Fruit fly (Drosophila melanogaster): Measurements from ENCODE around the gene CG31776.

Gene CG31776

dm6 chr2L:3478034-3478880, 8.3 kb downstream of the CG31776 start, which contains the start of gene Thor (continued):
- no peak for TF ChIP-seq N (GFP tag; optimal IDR thresholded peaks at IDR 0.05)
- TF ChIP-seq sv (GFP tag; optimal IDR thresholded peaks at IDR 0.05), result peak; percentile 71
- TF ChIP-seq Hnf4 (GFP tag; optimal IDR thresholded peaks at IDR 0.05), result peak; percentile 90

- TF ChIP-seq N (GFP tag; optimal IDR thresholded peaks at IDR 0.05) (no peak), Hnf4 (GFP tag; optimal IDR thresholded peaks at IDR 0.05) (peak; percentile 26), Jra (GFP tag; optimal IDR thresholded peaks at IDR 0.05) (peak; percentile 51), h (GFP tag; optimal IDR thresholded peaks at IDR 0.05) (peak; percentile 62), Hr83 (GFP tag; optimal IDR thresholded peaks at IDR 0.05; ENCODE audit: poor library complexity, severe bottlenecking) (peak; percentile 50), woc (GFP tag; optimal IDR thresholded peaks at IDR 0.05) (peak; percentile 53), sv (GFP tag; optimal IDR thresholded peaks at IDR 0.05) (no peak), Rel (GFP tag; optimal IDR thresholded peaks at IDR 0.05) (no peak), Rel (tag; optimal IDR thresholded peaks at IDR 0.05) (peak; percentile 78)
Observed at dm6 chr2L:3479697-3480442, 9.9 kb downstream of the CG31776 start.

DNA sequence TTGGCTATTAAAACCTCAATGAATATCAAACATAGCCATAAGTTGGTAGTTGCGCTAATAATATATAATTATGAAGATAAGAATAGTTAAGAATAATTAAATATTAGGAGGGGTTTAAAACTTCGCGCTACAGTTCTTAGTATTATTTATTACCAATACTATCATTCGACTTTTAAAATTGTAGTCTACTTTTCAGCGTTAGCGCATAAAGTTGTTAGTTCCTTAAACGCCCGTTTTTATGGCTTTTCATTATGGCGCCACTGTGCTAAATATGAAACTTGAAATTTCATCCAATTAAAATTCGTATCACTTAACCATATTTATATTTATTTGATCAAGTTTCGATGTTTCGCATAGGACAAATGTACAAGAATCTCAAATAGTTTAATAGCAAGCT, 10.5 kb downstream of the CG31776 start:
- no peak for TF ChIP-seq OdsH (GFP tag; optimal IDR thresholded peaks at IDR 0.05)
- TF ChIP-seq brk (GFP tag; optimal IDR thresholded peaks at IDR 0.05), result peak; percentile 25
- TF ChIP-seq N (GFP tag; optimal IDR thresholded peaks at IDR 0.05), result no peak
- no peak for TF ChIP-seq Dif (GFP tag; optimal IDR thresholded peaks at IDR 0.05; ENCODE audit: partially characterized antibody)
- TF ChIP-seq Myc (optimal IDR thresholded peaks at IDR 0.05), result peak; percentile 91
- peak; percentile 27 for TF ChIP-seq Hnf4 (GFP tag; optimal IDR thresholded peaks at IDR 0.05)

DNA sequence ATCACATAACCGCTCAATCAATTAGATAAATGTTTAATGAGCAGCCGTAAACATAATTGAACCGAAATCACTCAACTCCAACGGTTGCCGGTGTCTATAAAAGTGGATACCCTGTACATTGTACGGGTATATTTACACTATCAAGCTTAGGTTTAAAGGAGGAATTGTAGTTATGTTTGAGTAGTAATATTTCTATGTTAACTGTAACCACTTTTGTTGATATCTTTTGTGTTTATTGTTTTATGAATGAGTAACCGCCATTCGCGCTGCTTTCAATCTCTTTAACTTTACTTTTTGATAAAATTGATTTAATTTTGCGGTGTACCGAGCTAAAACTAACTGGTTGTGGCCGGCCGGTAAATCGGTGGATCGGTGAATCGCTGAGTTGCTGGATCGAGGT, 12.1 kb downstream of the CG31776 start:
- TF ChIP-seq CG32264 (GFP tag; optimal IDR thresholded peaks at IDR 0.05), result no peak
- TF ChIP-seq Jra (GFP tag; optimal IDR thresholded peaks at IDR 0.05), result no peak
- TF ChIP-seq dmrt93B (GFP tag; optimal IDR thresholded peaks at IDR 0.05), result no peak
- TF ChIP-seq CG9705 (GFP tag; optimal IDR thresholded peaks at IDR 0.05), result no peak
- TF ChIP-seq Myc (optimal IDR thresholded peaks at IDR 0.05), result no peak
- no peak for TF ChIP-seq Hr83 (GFP tag; optimal IDR thresholded peaks at IDR 0.05; ENCODE audit: poor library complexity, severe bottlenecking)
- no peak for TF ChIP-seq dsf (GFP tag; optimal IDR thresholded peaks at IDR 0.05; ENCODE audit: borderline replicate concordance)
- TF ChIP-seq psq (GFP tag; optimal IDR thresholded peaks at IDR 0.05), result no peak
- TF ChIP-seq h (GFP tag; optimal IDR thresholded peaks at IDR 0.05), result no peak
- TF ChIP-seq sv (GFP tag; optimal IDR thresholded peaks at IDR 0.05), result no peak
- TF ChIP-seq dl (GFP tag; optimal IDR thresholded peaks at IDR 0.05; ENCODE audit: insufficient read depth in 1 of 2, partially characterized antibody in 2 of 2), result no peak
- no peak for TF ChIP-seq br (GFP tag; optimal IDR thresholded peaks at IDR 0.05)

dm6 chr2L:3482712-3483111, 12.7 kb downstream of the CG31776 start:
- TF ChIP-seq Sp1 (GFP tag; optimal IDR thresholded peaks at IDR 0.05), result peak; percentile 18
- no peak for TF ChIP-seq GATAd (GFP tag; optimal IDR thresholded peaks at IDR 0.05)
- no peak for TF ChIP-seq Hr78 (GFP tag; optimal IDR thresholded peaks at IDR 0.05)
- peak; percentile 19 for TF ChIP-seq HLH106 (tag; optimal IDR thresholded peaks at IDR 0.05)

DNA sequence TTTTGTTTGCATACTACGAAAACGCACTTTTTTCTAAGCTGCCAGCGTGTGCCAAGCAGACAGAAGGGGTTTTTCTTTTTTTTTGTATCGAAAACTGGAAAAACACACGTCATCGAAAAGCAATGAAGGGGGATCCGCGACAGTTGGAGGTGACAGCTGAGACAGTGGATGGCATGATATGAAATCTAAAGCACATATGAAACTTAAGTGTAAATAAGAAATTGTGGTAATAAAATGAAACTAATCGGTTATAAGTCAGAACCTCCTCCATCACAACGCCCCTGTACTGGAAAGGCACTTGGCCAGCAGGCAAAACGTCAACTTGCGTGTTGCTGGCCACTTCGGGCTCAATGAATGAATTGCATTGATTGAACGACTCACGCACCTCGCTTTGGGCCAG, 13.7 kb downstream of the CG31776 start:
- no peak for TF ChIP-seq pan (optimal IDR thresholded peaks at IDR 0.05)

dm6 chr2L:3484759-3485158, 14.8 kb downstream of the CG31776 start:
- TF ChIP-seq OdsH (GFP tag; optimal IDR thresholded peaks at IDR 0.05) (no peak), Sp1 (GFP tag; optimal IDR thresholded peaks at IDR 0.05) (no peak), Hr83 (GFP tag; optimal IDR thresholded peaks at IDR 0.05; ENCODE audit: poor library complexity, severe bottlenecking) (no peak), dmrt93B (GFP tag; optimal IDR thresholded peaks at IDR 0.05) (no peak), sv (GFP tag; optimal IDR thresholded peaks at IDR 0.05) (no peak), usp (GFP tag; optimal IDR thresholded peaks at IDR 0.05) (no peak), CG32264 (GFP tag; optimal IDR thresholded peaks at IDR 0.05) (no peak), Dif (GFP tag; optimal IDR thresholded peaks at IDR 0.05; ENCODE audit: partially characterized antibody) (no peak), Myc (optimal IDR thresholded peaks at IDR 0.05) (no peak)
